Worm (Caenorhabditis elegans): ENCODE data around the gene srh-35.

DNA sequence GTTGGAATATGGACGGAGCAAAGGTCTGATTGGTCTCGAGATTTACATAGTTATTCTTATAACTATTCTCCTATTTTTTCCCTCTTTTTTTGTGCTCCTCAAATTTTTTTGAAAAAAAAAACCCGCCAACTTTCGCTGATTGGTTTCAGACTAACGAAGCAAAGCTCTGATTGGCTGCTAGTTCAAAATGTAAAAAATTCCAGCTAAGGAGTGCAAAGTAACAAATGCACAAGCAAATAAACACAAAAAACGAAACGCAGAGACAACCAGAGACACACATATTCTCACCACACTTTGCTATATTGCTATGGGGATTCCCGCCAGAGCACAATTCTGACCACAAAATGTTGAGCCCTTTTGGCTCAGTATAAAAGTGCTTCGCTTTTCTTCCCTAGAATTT is 48.4 kb upstream of the srh-35 start, which contains the start of gene T01G6.1:
- TF ChIP-seq elt-2 (tag; optimal IDR thresholded peaks at IDR 0.05) (no peak), hlh-8 (tag; optimal IDR thresholded peaks at IDR 0.05) (no peak), dve-1 (tag; optimal IDR thresholded peaks at IDR 0.05) (no peak), pqm-1 (tag; optimal IDR thresholded peaks at IDR 0.05) (no peak), pag-3 (tag; optimal IDR thresholded peaks at IDR 0.05; ENCODE audit: borderline replicate concordance) (no peak), K09A11.1 (tag; optimal IDR thresholded peaks at IDR 0.05; ENCODE audit: insufficient read depth) (no peak), unc-86 (tag; optimal IDR thresholded peaks at IDR 0.05) (no peak), ets-4 (tag; optimal IDR thresholded peaks at IDR 0.05) (no peak), ceh-45 (GFP tag; IDR thresholded peaks at IDR 0.05) (no peak)

Data from whole organism, late embryonic.